Worm (Caenorhabditis elegans) whole organism, young adult: ENCODE data around the gene clec-161.

Source experiments
- B0019.2 ChIP-seq: fragments of 200-800 bp; sonication (Bioruptor generic); conservative IDR thresholded peaks from 2 replicates; pipeline ENCODE4 v1.3.6; 2022; ENCODE audit warnings: missing genetic modification reagents, missing genetic modification characterization, missing compliant biosample characterization
- B0261.1 ChIP-seq: sonication (generic microtip); optimal IDR thresholded peaks from 2 replicates; lab custom pipeline; 2016; ENCODE audit warnings: mild to moderate bottlenecking, missing genetic modification characterization, moderate library complexity, missing compliant biosample characterization
- B0336.3 ChIP-seq: fragments of 200-800 bp; sonication (Bioruptor generic); IDR thresholded peaks from 2 replicates; pipeline ENCODE4 v1.3.6; 2022; ENCODE audit warnings: missing genetic modification characterization, missing compliant biosample characterization
- F22D6.2 ChIP-seq: sonication (generic microtip); optimal IDR thresholded peaks from 2 replicates; lab custom pipeline; 2016; ENCODE audit warnings: mild to moderate bottlenecking, missing genetic modification characterization, missing compliant biosample characterization
- F37B4.10 ChIP-seq: fragments of 200-800 bp; sonication (Bioruptor generic); IDR thresholded peaks from 2 replicates; pipeline ENCODE4 v1.3.6; 2022; ENCODE audit warnings: missing genetic modification characterization, missing compliant biosample characterization
- F49E8.2 ChIP-seq: sonication (generic microtip); optimal IDR thresholded peaks from 3 replicates; lab custom pipeline; 2017; ENCODE audit warnings: missing genetic modification characterization, mild to moderate bottlenecking, missing compliant biosample characterization, antibody characterized with exemption, moderate library complexity; ENCODE audit not compliant: insufficient read depth
- F55B11.4 ChIP-seq: sonication (generic microtip); optimal IDR thresholded peaks from 2 replicates; lab custom pipeline; 2016; ENCODE audit warnings: missing compliant biosample characterization, missing genetic modification characterization, borderline replicate concordance; ENCODE audit not compliant: insufficient read depth
- Y79H2A.3 ChIP-seq: fragments of 200-800 bp; sonication (Bioruptor generic); conservative IDR thresholded peaks from 2 replicates; pipeline ENCODE4 v1.3.6; 2022; ENCODE audit warnings: missing genetic modification reagents, missing genetic modification characterization, missing compliant biosample characterization
- akir-1 ChIP-seq: fragments of 200-800 bp; sonication (Bioruptor generic); optimal IDR thresholded peaks from 2 replicates; lab custom pipeline; 2018; ENCODE audit warnings: mild to moderate bottlenecking, missing genetic modification characterization, moderate library complexity, missing compliant biosample characterization
- aptf-3 ChIP-seq: fragments of 200-800 bp; sonication (Bioruptor generic); IDR thresholded peaks from 2 replicates; pipeline ENCODE4 v1.3.6; 2022; ENCODE audit warnings: missing genetic modification characterization, missing compliant biosample characterization
- attf-5 ChIP-seq: fragments of 200-800 bp; sonication (Bioruptor generic); optimal IDR thresholded peaks from 2 replicates; lab custom pipeline; 2018; ENCODE audit warnings: mild to moderate bottlenecking, missing genetic modification characterization, missing compliant biosample characterization
- ceh-100 ChIP-seq: fragments of 200-800 bp; sonication (Bioruptor generic); IDR thresholded peaks from 2 replicates; pipeline ENCODE4 v1.3.6; 2022; ENCODE audit warnings: missing genetic modification reagents, missing genetic modification characterization, missing compliant biosample characterization
- chd-7 ChIP-seq: sonication (generic microtip); optimal IDR thresholded peaks from 2 replicates; lab custom pipeline; 2016; ENCODE audit warnings: mild to moderate bottlenecking, missing genetic modification characterization, moderate library complexity, missing compliant biosample characterization
- efl-1 ChIP-seq: fragments of 150-350 bp; optimal IDR thresholded peaks from 2 replicates; lab custom pipeline; 2014; ENCODE audit warnings: missing biosample characterization, missing genetic modification reagents, missing genetic modification characterization
- egl-18 ChIP-seq: fragments of 200-800 bp; sonication (Bioruptor generic); IDR thresholded peaks from 2 replicates; pipeline ENCODE4 v1.3.6; 2022; ENCODE audit warnings: missing genetic modification reagents, missing genetic modification characterization, missing compliant biosample characterization
- egrh-3 ChIP-seq: fragments of 200-800 bp; sonication (Bioruptor generic); IDR thresholded peaks from 2 replicates; pipeline ENCODE4 v1.3.6; 2022; ENCODE audit warnings: missing genetic modification reagents, missing genetic modification characterization, missing compliant biosample characterization
- ekl-4 ChIP-seq: fragments of 200-800 bp; sonication (Bioruptor generic); IDR thresholded peaks from 2 replicates; pipeline ENCODE4 v1.3.6; 2022; ENCODE audit warnings: missing genetic modification reagents, missing genetic modification characterization, missing compliant biosample characterization
- fkh-3 ChIP-seq: sonication (generic microtip); optimal IDR thresholded peaks from 2 replicates; lab custom pipeline; 2016; ENCODE audit warnings: mild to moderate bottlenecking, missing genetic modification characterization, missing compliant biosample characterization
- hmg-1.2 ChIP-seq: fragments of 200-800 bp; sonication (Bioruptor generic); IDR thresholded peaks from 2 replicates; pipeline ENCODE4 v1.3.6; 2022; ENCODE audit warnings: missing genetic modification reagents, missing genetic modification characterization, missing compliant biosample characterization
- hmg-20 ChIP-seq: fragments of 200-800 bp; sonication (Bioruptor generic); IDR thresholded peaks from 2 replicates; pipeline ENCODE4 v1.3.6; 2022; ENCODE audit warnings: missing genetic modification reagents, missing genetic modification characterization, missing compliant biosample characterization
- hrde-1 ChIP-seq: sonication (generic microtip); optimal IDR thresholded peaks from 2 replicates; lab custom pipeline; 2016; ENCODE audit warnings: missing genetic modification characterization, mild to moderate bottlenecking, missing compliant biosample characterization, moderate library complexity, missing genotype, missing genetic modification reagents, borderline replicate concordance
- hsf-1 ChIP-seq: fragments of 200-800 bp; sonication (Bioruptor generic); IDR thresholded peaks from 2 replicates; pipeline ENCODE4 v1.3.6; 2022; ENCODE audit warnings: missing genetic modification reagents, missing genetic modification characterization, missing compliant biosample characterization
- let-607 ChIP-seq, 2 experiments: fragments of 200-800 bp in 1 of 2; sonication (Bioruptor generic) in 1 of 2; sonication (generic microtip) in 1 of 2; optimal IDR thresholded peaks; 2 replicates each; lab custom pipeline; 2016 to 2018; ENCODE audit warnings: mild to moderate bottlenecking in 2 of 2, missing compliant biosample characterization in 2 of 2, missing genetic modification characterization in 2 of 2, moderate library complexity in 2 of 2, missing genotype in 1 of 2
- lin-35 ChIP-seq, 3 experiments: fragments of 150-350 bp in 2 of 3; sonication (generic microtip) in 1 of 3; optimal IDR thresholded peaks; 2 replicates each; lab custom pipeline; 2014 to 2018; ENCODE audit warnings: missing biosample characterization in 3 of 3, missing genetic modification characterization in 3 of 3, missing genetic modification reagents in 3 of 3
- lin-54 ChIP-seq: fragments of 200-800 bp; sonication (Bioruptor generic); optimal IDR thresholded peaks from 2 replicates; lab custom pipeline; 2018; ENCODE audit warnings: mild to moderate bottlenecking, missing genetic modification characterization, missing compliant biosample characterization
- mcd-1 ChIP-seq: fragments of 200-800 bp; sonication (Bioruptor generic); IDR thresholded peaks from 2 replicates; pipeline ENCODE4 v1.3.6; 2022; ENCODE audit warnings: missing genetic modification reagents, missing genetic modification characterization, missing compliant biosample characterization
- mes-4 ChIP-seq: sonication (generic microtip); optimal IDR thresholded peaks from 2 replicates; lab custom pipeline; 2016; ENCODE audit warnings: missing genotype, missing genetic modification characterization, missing compliant biosample characterization
- nfya-2 ChIP-seq: fragments of 200-800 bp; sonication (Bioruptor generic); IDR thresholded peaks from 2 replicates; pipeline ENCODE4 v1.3.6; 2022; ENCODE audit warnings: missing genetic modification reagents, missing genetic modification characterization, missing compliant biosample characterization
- nhr-27 ChIP-seq: fragments of 200-800 bp; sonication (Bioruptor generic); optimal IDR thresholded peaks from 2 replicates; lab custom pipeline; 2018; ENCODE audit warnings: mild to moderate bottlenecking, missing genetic modification characterization, moderate library complexity, missing compliant biosample characterization
- pbrm-1 ChIP-seq: fragments of 200-800 bp; sonication (Bioruptor generic); IDR thresholded peaks from 2 replicates; pipeline ENCODE4 v1.3.6; 2022; ENCODE audit warnings: missing genetic modification reagents, missing genetic modification characterization, missing compliant biosample characterization
- rec-8 ChIP-seq, 2 experiments: sonication (generic microtip); optimal IDR thresholded peaks; 2 replicates each; lab custom pipeline; 2016; ENCODE audit warnings: mild to moderate bottlenecking in 2 of 2, missing genetic modification characterization in 2 of 2, missing genetic modification reagents in 2 of 2, missing genotype in 2 of 2, missing biosample characterization in 1 of 2, missing compliant biosample characterization in 1 of 2, moderate library complexity in 1 of 2
- rpc-1 ChIP-seq, 2 experiments: fragments of 150-350 bp in 1 of 2; sonication (generic microtip) in 1 of 2; optimal IDR thresholded peaks; 2 replicates each; lab custom pipeline; 2014 to 2018; ENCODE audit warnings: missing biosample characterization in 1 of 2, missing genetic modification characterization in 1 of 2, missing genetic modification reagents in 1 of 2, missing genotype in 1 of 2
- snpc-3.4 ChIP-seq: sonication (generic microtip); optimal IDR thresholded peaks from 2 replicates; lab custom pipeline; 2017; ENCODE audit warnings: missing genetic modification characterization, mild to moderate bottlenecking, missing compliant biosample characterization, antibody characterized with exemption, moderate library complexity, missing genotype, missing genetic modification reagents
- snpc-4 ChIP-seq, 5 experiments: fragments of 150-350 bp in 1 of 5; sonication (generic microtip) in 4 of 5; optimal IDR thresholded peaks; 2 replicates each; lab custom pipeline; 2014 to 2018; ENCODE audit warnings: missing genetic modification characterization in 5 of 5, missing biosample characterization in 3 of 5, antibody characterized with exemption in 2 of 5, mild to moderate bottlenecking in 2 of 5, missing compliant biosample characterization in 2 of 5, missing genotype in 2 of 5, moderate library complexity in 2 of 5, missing genetic modification reagents in 1 of 5
- sptf-2 ChIP-seq: fragments of 200-800 bp; sonication (Bioruptor generic); optimal IDR thresholded peaks from 2 replicates; lab custom pipeline; 2018; ENCODE audit warnings: mild to moderate bottlenecking, missing genetic modification characterization, missing compliant biosample characterization
- tlf-1 ChIP-seq: fragments of 200-800 bp; sonication (Bioruptor generic); optimal IDR thresholded peaks from 2 replicates; lab custom pipeline; 2018; ENCODE audit warnings: mild to moderate bottlenecking, missing genetic modification characterization, missing compliant biosample characterization
- ztf-28 ChIP-seq: fragments of 200-800 bp; sonication (Bioruptor generic); IDR thresholded peaks from 2 replicates; pipeline ENCODE4 v1.3.6; 2022; ENCODE audit warnings: missing genetic modification reagents, missing genetic modification characterization, missing compliant biosample characterization

Gene clec-161

ce11 chrIII:9616933-9617332 is 8.4 kb upstream of the clec-161 start (continued):
- TF ChIP-seq ekl-4 (GFP tag; lab: Robert Waterston, UW) (peak; percentile 97), pbrm-1 (GFP tag; lab: Robert Waterston, UW) (peak; percentile 94), akir-1 (GFP tag; lab: Kevin White, UChicago) (no peak), nfya-2 (peak; percentile 87; the same call in 1 of the 2 replicates), hmg-1.2 (peak; percentile 85), F49E8.2 (tag; lab: Kevin White, UChicago) (peak; percentile 97), egl-18 (0 out of 2 replicates have a peak, but pooled peaks have one; percentile 49), B0019.2 (peak; percentile 99), snpc-4 (GFP tag; optimal IDR thresholded peaks at IDR 0.05; lab: Kevin White, UChicago) (peak; percentile 52), snpc-4 (tag; optimal IDR thresholded peaks at IDR 0.05; lab: Kevin White, UChicago) (peak; percentile 54 to 86 (median 70)), hsf-1 (GFP tag; lab: Robert Waterston, UW) (peak; percentile 100), sptf-2 (no peak), B0336.3 (GFP tag; lab: Robert Waterston, UW) (peak; percentile 97), Y79H2A.3 (peak; percentile 97), F37B4.10 (peak; percentile 91; the same call in 1 of the 2 replicates), chd-7 (no peak), F55B11.4 (tag; lab: Kevin White, UChicago) (no peak), let-607 (tag; optimal IDR thresholded peaks at IDR 0.05; lab: Kevin White, UChicago) (no peak), rec-8 (tag; optimal IDR thresholded peaks at IDR 0.05; lab: Kevin White, UChicago) (peak in 1 of 2 experiments; percentile 17), rpc-1 (optimal IDR thresholded peaks at IDR 0.05; lab: Kevin White, UChicago) (peak; percentile 15), rpc-1 (tag; optimal IDR thresholded peaks at IDR 0.05; lab: Kevin White, UChicago) (no peak), aptf-3 (GFP tag; lab: Robert Waterston, UW) (no peak), tlf-1 (GFP tag; lab: Kevin White, UChicago) (peak; percentile 98), mcd-1 (GFP tag; lab: Robert Waterston, UW) (peak; percentile 95), F22D6.2 (tag; lab: Kevin White, UChicago) (no peak), hrde-1 (tag; lab: Kevin White, UChicago) (peak; percentile 91), ztf-28 (peak; percentile 94), hmg-20 (peak; percentile 86), mes-4 (peak; percentile 57), nhr-27 (no peak), snpc-3.4 (peak; percentile 97), fkh-3 (tag; lab: Kevin White, UChicago) (no peak), ceh-100 (GFP tag; lab: Robert Waterston, UW) (peak; percentile 85), lin-35 (GFP tag; optimal IDR thresholded peaks at IDR 0.05; lab: Kevin White, UChicago) (peak; percentile 56 to 92 (median 88))

- peak; percentile 57; the same call in 1 of the 2 replicates for TF ChIP-seq pbrm-1 (GFP tag; lab: Robert Waterston, UW)
- peak; percentile 2 for TF ChIP-seq efl-1 (GFP tag; lab: Kevin White, UChicago)
- TF ChIP-seq egrh-3 (GFP tag; lab: Robert Waterston, UW), result no peak
- TF ChIP-seq B0261.1 (tag; lab: Kevin White, UChicago), result no peak
- peak; percentile 27; the same call in 1 of the 2 replicates for TF ChIP-seq hmg-1.2
- TF ChIP-seq lin-54 (GFP tag; lab: Kevin White, UChicago), result peak; percentile 4
- TF ChIP-seq snpc-4 (GFP tag; optimal IDR thresholded peaks at IDR 0.05; lab: Kevin White, UChicago), result no peak
- peak in 1 of 4 experiments; percentile 5 for TF ChIP-seq snpc-4 (tag; optimal IDR thresholded peaks at IDR 0.05; lab: Kevin White, UChicago)
- TF ChIP-seq attf-5 (GFP tag; lab: Kevin White, UChicago), result peak; percentile 26
Measured at ce11 chrIII:9616426-9616825, 7.9 kb upstream of the clec-161 start, which contains the start of gene hcp-3. TSS of gene hcp-3 (minus strand) at chrIII:9616470.
